Worm (Caenorhabditis elegans) whole organism, L3 larva: Measurements from ENCODE around the gene txbp-3.

Experiments
- R02D3.7 ChIP-seq: fragments of 150-350 bp; optimal IDR thresholded peaks from 2 replicates; lab custom pipeline; 2014; ENCODE audit warnings: missing biosample characterization, missing genetic modification characterization
- ZK546.5 ChIP-seq: sonication (generic microtip); optimal IDR thresholded peaks from 2 replicates; lab custom pipeline; 2017; ENCODE audit warnings: missing biosample characterization, missing genetic modification characterization
- aly-2 ChIP-seq: fragments of 150-350 bp; optimal IDR thresholded peaks from 2 replicates; lab custom pipeline; 2014; ENCODE audit warnings: missing biosample characterization, missing genetic modification characterization
- ceh-16 ChIP-seq: sonication (generic microtip); optimal IDR thresholded peaks from 2 replicates; lab custom pipeline; 2017; ENCODE audit warnings: missing biosample characterization, missing genetic modification characterization
- ceh-28 ChIP-seq: fragments of 150-350 bp; optimal IDR thresholded peaks from 2 replicates; lab custom pipeline; 2014; ENCODE audit warnings: missing biosample characterization, missing genetic modification reagents, missing genetic modification characterization
- ceh-82 ChIP-seq: fragments of 150-350 bp; optimal IDR thresholded peaks from 2 replicates; lab custom pipeline; 2014; ENCODE audit warnings: missing biosample characterization, missing genetic modification characterization
- ceh-9 ChIP-seq: sonication (generic microtip); optimal IDR thresholded peaks from 2 replicates; lab custom pipeline; 2018; ENCODE audit warnings: missing biosample characterization, missing genetic modification characterization
- daf-12 ChIP-seq: fragments of 150-350 bp; optimal IDR thresholded peaks from 2 replicates; lab custom pipeline; 2014; ENCODE audit warnings: missing biosample characterization, missing genetic modification reagents, missing genetic modification characterization
- egl-27 ChIP-seq: sonication (generic microtip); optimal IDR thresholded peaks from 4 replicates; lab custom pipeline; 2017; ENCODE audit warnings: missing biosample characterization, missing genetic modification reagents, missing genetic modification characterization
- elt-1 ChIP-seq: fragments of 150-350 bp; optimal IDR thresholded peaks from 2 replicates; lab custom pipeline; 2014; ENCODE audit warnings: missing biosample characterization, missing genetic modification characterization
- elt-2 ChIP-seq: sonication (generic microtip); optimal IDR thresholded peaks from 2 replicates; lab custom pipeline; 2016; ENCODE audit warnings: missing genetic modification reagents, mild to moderate bottlenecking, missing genetic modification characterization, missing compliant biosample characterization
- eor-1 ChIP-seq, 2 experiments: fragments of 150-350 bp; optimal IDR thresholded peaks; 2 replicates each; lab custom pipeline; 2014 to 2018; ENCODE audit warnings: missing biosample characterization in 2 of 2, missing genetic modification characterization in 2 of 2
- fos-1 ChIP-seq: fragments of 150-350 bp; optimal IDR thresholded peaks from 2 replicates; lab custom pipeline; 2014; ENCODE audit warnings: missing biosample characterization, missing genetic modification characterization
- hmg-11 ChIP-seq: sonication (generic microtip); optimal IDR thresholded peaks from 2 replicates; lab custom pipeline; 2016; ENCODE audit warnings: missing genetic modification characterization, missing compliant biosample characterization
- jun-1 ChIP-seq: fragments of 150-350 bp; optimal IDR thresholded peaks from 2 replicates; lab custom pipeline; 2014; ENCODE audit warnings: missing biosample characterization, missing genetic modification reagents, missing genetic modification characterization
- mdl-1 ChIP-seq: fragments of 150-350 bp; optimal IDR thresholded peaks from 2 replicates; lab custom pipeline; 2014; ENCODE audit warnings: missing biosample characterization, missing genetic modification characterization
- nfya-1 ChIP-seq: sonication (generic microtip); optimal IDR thresholded peaks from 2 replicates; lab custom pipeline; 2017; ENCODE audit warnings: missing genetic modification characterization, mild to moderate bottlenecking, missing compliant biosample characterization, antibody characterized with exemption, moderate library complexity; ENCODE audit not compliant: insufficient read depth
- nhr-12 ChIP-seq: fragments of 150-350 bp; optimal IDR thresholded peaks from 2 replicates; lab custom pipeline; 2014; ENCODE audit warnings: missing biosample characterization, missing genetic modification characterization
- nhr-23 ChIP-seq: fragments of 150-350 bp; optimal IDR thresholded peaks from 2 replicates; lab custom pipeline; 2014; ENCODE audit warnings: missing biosample characterization, missing genetic modification reagents, missing genetic modification characterization
- nhr-237 ChIP-seq: fragments of 150-350 bp; optimal IDR thresholded peaks from 2 replicates; lab custom pipeline; 2014; ENCODE audit warnings: missing biosample characterization, missing genetic modification characterization
- nhr-25 ChIP-seq: sonication (generic microtip); optimal IDR thresholded peaks from 2 replicates; lab custom pipeline; 2017; ENCODE audit warnings: missing biosample characterization, missing genetic modification characterization
- nhr-28 ChIP-seq: fragments of 150-350 bp; optimal IDR thresholded peaks from 2 replicates; lab custom pipeline; 2014; ENCODE audit warnings: missing biosample characterization, missing genetic modification characterization
- nhr-43 ChIP-seq: sonication (generic microtip); optimal IDR thresholded peaks from 2 replicates; lab custom pipeline; 2016; ENCODE audit warnings: mild to moderate bottlenecking, missing genetic modification characterization, missing compliant biosample characterization; ENCODE audit not compliant: poor library complexity, severe bottlenecking
- nhr-67 ChIP-seq: fragments of 150-350 bp; optimal IDR thresholded peaks from 2 replicates; lab custom pipeline; 2014; ENCODE audit warnings: missing biosample characterization, missing genetic modification characterization
- nhr-76 ChIP-seq: fragments of 150-350 bp; sonication (generic microtip); optimal IDR thresholded peaks from 5 replicates; lab custom pipeline; 2014; ENCODE audit warnings: missing biosample characterization, missing genetic modification characterization
- nhr-77 ChIP-seq: fragments of 150-350 bp; optimal IDR thresholded peaks from 2 replicates; lab custom pipeline; 2014; ENCODE audit warnings: missing biosample characterization, missing genetic modification characterization
- pha-4 ChIP-seq: fragments of 150-350 bp; optimal IDR thresholded peaks from 2 replicates; lab custom pipeline; 2014; ENCODE audit warnings: missing biosample characterization, missing genetic modification reagents, missing genetic modification characterization
- pqm-1 ChIP-seq: fragments of 150-350 bp; optimal IDR thresholded peaks from 2 replicates; lab custom pipeline; 2017; ENCODE audit warnings: missing biosample characterization, missing genetic modification characterization, inconsistent platforms
- sea-2 ChIP-seq: fragments of 150-350 bp; sonication (generic microtip); optimal IDR thresholded peaks from 4 replicates; lab custom pipeline; 2014; ENCODE audit warnings: missing biosample characterization, missing genetic modification reagents, missing genetic modification characterization
- skn-1 ChIP-seq: fragments of 150-350 bp; optimal IDR thresholded peaks from 2 replicates; lab custom pipeline; 2014; ENCODE audit warnings: missing biosample characterization, missing genetic modification characterization
- snpc-4 ChIP-seq: fragments of 150-350 bp; optimal IDR thresholded peaks from 2 replicates; lab custom pipeline; 2014; ENCODE audit warnings: missing biosample characterization, missing genetic modification characterization
- tbx-2 ChIP-seq: sonication (generic microtip); optimal IDR thresholded peaks from 2 replicates; lab custom pipeline; 2016; ENCODE audit warnings: mild to moderate bottlenecking, missing genetic modification characterization, missing compliant biosample characterization
- unc-39 ChIP-seq: sonication (generic microtip); optimal IDR thresholded peaks from 4 replicates; lab custom pipeline; 2017; ENCODE audit warnings: missing biosample characterization, missing genetic modification characterization
- unc-62 ChIP-seq: fragments of 150-350 bp; sonication (generic microtip); optimal IDR thresholded peaks from 4 replicates; lab custom pipeline; 2014; ENCODE audit warnings: missing biosample characterization, missing genetic modification reagents, missing genetic modification characterization
- ztf-11 ChIP-seq: fragments of 150-350 bp; optimal IDR thresholded peaks from 2 replicates; lab custom pipeline; 2014; ENCODE audit warnings: missing biosample characterization, missing genetic modification characterization
- ztf-4 ChIP-seq: fragments of 150-350 bp; optimal IDR thresholded peaks from 2 replicates; lab custom pipeline; 2014; ENCODE audit warnings: missing biosample characterization, missing genetic modification characterization

Gene txbp-3

ce11 chrIII:5013915-5014346 is 33.3 kb downstream of the txbp-3 start (continued):
- peak; percentile 41 for TF ChIP-seq mdl-1
- no peak for TF ChIP-seq nhr-77 (tag; lab: Kevin White, UChicago)
- no peak for TF ChIP-seq nhr-237 (tag; lab: Kevin White, UChicago)
- no peak for TF ChIP-seq ceh-82 (tag; lab: Kevin White, UChicago)
- peak; percentile 74 for TF ChIP-seq snpc-4 (tag; lab: Kevin White, UChicago)
- peak; percentile 66 for TF ChIP-seq ztf-4 (tag; lab: Kevin White, UChicago)
- TF ChIP-seq unc-39 (tag; lab: Kevin White, UChicago): no peak

- TF ChIP-seq fos-1 (tag; lab: Kevin White, UChicago): no peak
- TF ChIP-seq egl-27 (tag; lab: Kevin White, UChicago): no peak
- TF ChIP-seq pha-4 (tag; lab: Kevin White, UChicago): no peak
- TF ChIP-seq nfya-1: no peak
- no peak for TF ChIP-seq nhr-25 (tag; lab: Kevin White, UChicago)
- no peak for TF ChIP-seq skn-1 (tag; lab: Kevin White, UChicago)
- no peak for TF ChIP-seq unc-62
- TF ChIP-seq tbx-2 (tag; lab: Kevin White, UChicago): no peak
- no peak for TF ChIP-seq nhr-43 (tag; lab: Kevin White, UChicago)
- TF ChIP-seq ceh-28 (tag; lab: Kevin White, UChicago): no peak
- no peak for TF ChIP-seq nhr-23 (tag; lab: Kevin White, UChicago)
- TF ChIP-seq unc-39 (tag; lab: Kevin White, UChicago): no peak
- no peak for TF ChIP-seq nhr-77 (tag; lab: Kevin White, UChicago)
- TF ChIP-seq aly-2 (tag; lab: Kevin White, UChicago): no peak
- no peak for TF ChIP-seq elt-2
- no peak for TF ChIP-seq ceh-16 (tag; lab: Kevin White, UChicago)
- no peak for TF ChIP-seq ztf-11 (tag; lab: Kevin White, UChicago)
- TF ChIP-seq pqm-1: no peak
- no peak for TF ChIP-seq hmg-11 (tag; lab: Kevin White, UChicago)
- no peak for TF ChIP-seq sea-2 (GFP tag; lab: Kevin White, UChicago)
- TF ChIP-seq, all 47 proteins: peak for 0
Observed at ce11 chrIII:5012460-5012859, 34.8 kb downstream of the txbp-3 start.

- TF ChIP-seq nfya-1 (no peak), elt-1 (tag; lab: Kevin White, UChicago) (no peak), nhr-67 (tag; lab: Kevin White, UChicago) (no peak), sea-2 (GFP tag; lab: Kevin White, UChicago) (no peak), eor-1 (tag; optimal IDR thresholded peaks at IDR 0.05; lab: Kevin White, UChicago) (no peak), snpc-4 (tag; lab: Kevin White, UChicago) (no peak), nhr-76 (no peak), ZK546.5 (tag; lab: Kevin White, UChicago) (no peak), ceh-9 (tag; lab: Kevin White, UChicago) (no peak), nhr-28 (tag; lab: Kevin White, UChicago) (no peak), nhr-12 (tag; lab: Kevin White, UChicago) (no peak)
Observed at ce11 chrIII:5010723-5011122, 36.5 kb downstream of the txbp-3 start.

- TF ChIP-seq ceh-28 (tag; lab: Kevin White, UChicago) (no peak), R02D3.7 (tag; lab: Kevin White, UChicago) (no peak), elt-2 (no peak), unc-62 (no peak), nhr-77 (tag; lab: Kevin White, UChicago) (no peak), nhr-43 (tag; lab: Kevin White, UChicago) (no peak), daf-12 (no peak)
Observed at ce11 chrIII:5008730-5009129, 38.5 kb downstream of the txbp-3 start, which contains the start of gene R144.11. Gene R144.11, minus strand, starts transcription at chrIII:5008830.

ce11 chrIII:5006881-5007280 is 40.4 kb downstream of the txbp-3 start, which contains the start of gene R144.12:
Gene R144.12, minus strand, starts transcription at chrIII:5006981.
- no peak for TF ChIP-seq hmg-11 (tag; lab: Kevin White, UChicago)
- TF ChIP-seq eor-1 (tag; optimal IDR thresholded peaks at IDR 0.05; lab: Kevin White, UChicago): no peak
- TF ChIP-seq jun-1 (tag; lab: Kevin White, UChicago): no peak
- TF ChIP-seq sea-2 (GFP tag; lab: Kevin White, UChicago): no peak
- TF ChIP-seq nhr-23 (tag; lab: Kevin White, UChicago): no peak
- no peak for TF ChIP-seq unc-62
